Fruit fly (Drosophila melanogaster) S2 (cell line): ENCODE results near the gene PGAP5.

ENCODE experiments used
- CG8478 ChIP-seq: fragments of >200 bp; optimal IDR thresholded peaks from 2 replicates; lab custom pipeline; 2018
- CTCF ChIP-seq, 2 experiments: fragments of >200 bp; optimal IDR thresholded peaks; 2 replicates each; lab custom pipeline; 2018

DNA sequence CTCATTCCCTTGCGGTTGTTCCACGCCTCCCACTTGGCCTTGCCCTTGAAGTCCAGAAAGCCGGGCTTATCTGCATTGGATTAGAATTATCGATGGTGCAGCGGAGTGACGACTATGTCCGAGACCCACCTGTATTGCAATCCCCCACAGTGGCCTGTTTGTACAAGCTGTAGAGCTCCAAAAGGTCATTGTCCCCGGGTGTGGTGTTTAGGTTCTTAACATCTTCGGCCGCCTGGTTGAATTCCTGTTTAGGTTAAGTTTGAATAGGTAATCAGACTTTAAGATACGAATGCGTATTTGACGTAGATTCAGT is 36.7 kb upstream of the PGAP5 start:
- no peak for TF ChIP-seq CG8478 (lab: Kevin White, UChicago)
- no peak for TF ChIP-seq CTCF (optimal IDR thresholded peaks at IDR 0.05; lab: Kevin White, UChicago)
